Fruit fly (Drosophila melanogaster) whole organism, embryonic: ENCODE measurements around the gene CG3556.

Experiments used
- Awh ChIP-seq: fragments of 200-800 bp; sonication (Bioruptor generic); IDR thresholded peaks from 2 replicates; pipeline ENCODE4, ENCODE4 v1.3.6; 2022; ENCODE audit warnings: missing biosample characterization, missing genetic modification characterization
- B-H1 ChIP-seq: fragments of 200-800 bp; sonication (Bioruptor generic); IDR thresholded peaks from 3 replicates; pipeline ENCODE4 v1.3.6; 2022; ENCODE audit warnings: missing biosample characterization, missing genetic modification characterization
- Blimp-1 ChIP-seq: fragments of 200-800 bp; sonication (Bioruptor generic); optimal IDR thresholded peaks from 3 replicates; lab custom pipeline; 2018; ENCODE audit warnings: missing biosample characterization, missing genetic modification characterization, mild to moderate bottlenecking, moderate library complexity, missing genetic modification reagents
- Bteb2 ChIP-seq: fragments of 200-800 bp; sonication (Bioruptor generic); optimal IDR thresholded peaks from 2 replicates; lab custom pipeline; 2016; ENCODE audit warnings: missing biosample characterization, missing genetic modification characterization
- CG10274 ChIP-seq: fragments of 200-800 bp; sonication (Bioruptor generic); optimal IDR thresholded peaks from 3 replicates; lab custom pipeline; 2017; ENCODE audit warnings: missing biosample characterization, mild to moderate bottlenecking, missing genetic modification characterization
- CG10431 ChIP-seq: fragments of 200-800 bp; sonication (Bioruptor generic); optimal IDR thresholded peaks from 3 replicates; lab custom pipeline; 2018; ENCODE audit warnings: missing biosample characterization, mild to moderate bottlenecking, missing genetic modification characterization
- CG10979 ChIP-seq: fragments of 200-800 bp; sonication (Bioruptor generic); optimal IDR thresholded peaks from 2 replicates; lab custom pipeline; 2018; ENCODE audit warnings: missing biosample characterization, mild to moderate bottlenecking, missing genetic modification characterization, moderate library complexity
- CG14014 ChIP-seq: fragments of 200-800 bp; sonication (Bioruptor generic); IDR thresholded peaks from 2 replicates; pipeline ENCODE4 v1.3.6; 2022; ENCODE audit warnings: missing biosample characterization, missing genetic modification characterization
- CG14667 ChIP-seq: fragments of 200-800 bp; sonication (Bioruptor generic); IDR thresholded peaks from 2 replicates; pipeline ENCODE4 v1.3.6; 2022; ENCODE audit warnings: missing biosample characterization, missing genetic modification characterization
- CG17361 ChIP-seq: fragments of 200-800 bp; sonication (Bioruptor generic); IDR thresholded peaks from 3 replicates; pipeline ENCODE4 v1.3.6; 2022; ENCODE audit warnings: missing biosample characterization, missing genetic modification characterization
- CG18262 ChIP-seq: fragments of 200-800 bp; optimal IDR thresholded peaks from 3 replicates; lab custom pipeline; 2019; ENCODE audit warnings: missing biosample characterization, mild to moderate bottlenecking, missing genetic modification characterization, moderate library complexity
- CG1832 ChIP-seq: fragments of 200-800 bp; sonication (Bioruptor generic); optimal IDR thresholded peaks from 2 replicates; lab custom pipeline; 2017; ENCODE audit warnings: missing biosample characterization, mild to moderate bottlenecking, missing genetic modification characterization, inconsistent platforms
- CG2120 ChIP-seq: fragments of 200-800 bp; sonication (Bioruptor generic); optimal IDR thresholded peaks from 3 replicates; lab custom pipeline; 2016; ENCODE audit warnings: missing biosample characterization, missing genetic modification characterization
- CG31365 ChIP-seq: fragments of 200-800 bp; sonication (Bioruptor generic); optimal IDR thresholded peaks from 2 replicates; lab custom pipeline; 2018; ENCODE audit warnings: missing biosample characterization, mild to moderate bottlenecking, missing genetic modification characterization
- CG3281 ChIP-seq: fragments of 200-800 bp; sonication (Bioruptor generic); optimal IDR thresholded peaks from 3 replicates; lab custom pipeline; 2017; ENCODE audit warnings: missing biosample characterization, mild to moderate bottlenecking, missing genetic modification characterization
- CG3726 ChIP-seq: fragments of 200-800 bp; sonication (Bioruptor generic); IDR thresholded peaks from 3 replicates; pipeline ENCODE4, ENCODE4 v1.3.6; 2022; ENCODE audit warnings: missing biosample characterization, missing genetic modification characterization
- CG43689 ChIP-seq: fragments of 200-800 bp; sonication (Bioruptor generic); IDR thresholded peaks from 2 replicates; pipeline ENCODE4 v1.3.6; 2022; ENCODE audit warnings: missing biosample characterization, missing genetic modification characterization
- CG4424 ChIP-seq: fragments of 200-800 bp; sonication (Bioruptor generic); optimal IDR thresholded peaks from 3 replicates; lab custom pipeline; 2016; ENCODE audit warnings: missing biosample characterization, missing genetic modification characterization
- CG4730 ChIP-seq: fragments of 200-800 bp; sonication (Bioruptor generic); IDR thresholded peaks from 2 replicates; pipeline ENCODE4 v1.3.6; 2022; ENCODE audit warnings: missing biosample characterization, missing genetic modification characterization
- CG6854 ChIP-seq: fragments of 200-800 bp; sonication (Bioruptor generic); optimal IDR thresholded peaks from 3 replicates; lab custom pipeline; 2017; ENCODE audit warnings: missing biosample characterization, mild to moderate bottlenecking, missing genetic modification characterization
- CG8478 ChIP-seq: fragments of >200 bp; optimal IDR thresholded peaks from 2 replicates; lab custom pipeline; 2018
- CG9876 ChIP-seq: fragments of 200-800 bp; sonication (Bioruptor generic); optimal IDR thresholded peaks from 2 replicates; lab custom pipeline; 2016; ENCODE audit warnings: missing biosample characterization, missing genetic modification characterization
- CHES-1-like ChIP-seq: fragments of 200-800 bp; sonication (Bioruptor generic); optimal IDR thresholded peaks from 2 replicates; lab custom pipeline; 2016; ENCODE audit warnings: missing biosample characterization, missing genetic modification characterization
- Camta ChIP-seq: fragments of 200-800 bp; sonication (Bioruptor generic); optimal IDR thresholded peaks from 2 replicates; lab custom pipeline; 2016; ENCODE audit warnings: missing biosample characterization, missing genetic modification characterization
- CkIIα-i1 ChIP-seq: fragments of 200-800 bp; sonication (Bioruptor generic); IDR thresholded peaks from 2 replicates; pipeline ENCODE4 v1.3.6; 2022; ENCODE audit warnings: missing biosample characterization, missing genetic modification characterization
- D19B ChIP-seq: fragments of 200-800 bp; sonication (Bioruptor generic); optimal IDR thresholded peaks from 2 replicates; lab custom pipeline; 2017; ENCODE audit warnings: missing biosample characterization, mild to moderate bottlenecking, missing genetic modification characterization
- E2f2 ChIP-seq: fragments of 200-800 bp; sonication (Bioruptor generic); IDR thresholded peaks from 2 replicates; pipeline ENCODE4 v1.3.6; 2022; ENCODE audit warnings: missing biosample characterization, missing genetic modification characterization
- Lhr ChIP-seq: fragments of 200-800 bp; sonication (Bioruptor generic); optimal IDR thresholded peaks from 3 replicates; lab custom pipeline; 2017; ENCODE audit warnings: mild to moderate bottlenecking, missing biosample characterization, missing genetic modification reagents, missing genetic modification characterization
- Nf-YB ChIP-seq: fragments of 200-800 bp; sonication (Bioruptor generic); optimal IDR thresholded peaks from 3 replicates; lab custom pipeline; 2019; ENCODE audit warnings: missing biosample characterization, mild to moderate bottlenecking, missing genetic modification characterization, moderate library complexity
- NfI ChIP-seq: fragments of 200-800 bp; sonication (Bioruptor generic); optimal IDR thresholded peaks from 3 replicates; lab custom pipeline; 2018; ENCODE audit warnings: missing biosample characterization, mild to moderate bottlenecking, missing genetic modification characterization, moderate library complexity
- Oaz ChIP-seq: fragments of 200-800 bp; sonication (Bioruptor generic); IDR thresholded peaks from 2 replicates; pipeline ENCODE4 v1.3.6; 2022; ENCODE audit warnings: missing biosample characterization, missing genetic modification characterization
- Sox100B ChIP-seq: fragments of 200-800 bp; sonication (Bioruptor generic); optimal IDR thresholded peaks from 3 replicates; lab custom pipeline; 2018; ENCODE audit warnings: missing biosample characterization, mild to moderate bottlenecking, missing genetic modification characterization
- TFAM ChIP-seq: fragments of 200-800 bp; sonication (Bioruptor generic); optimal IDR thresholded peaks from 2 replicates; lab custom pipeline; 2017; ENCODE audit warnings: missing biosample characterization, missing genetic modification characterization, inconsistent platforms
- bsh ChIP-seq, 2 experiments: fragments of 200-800 bp; sonication (Bioruptor generic); optimal IDR thresholded peaks; 2 replicates each; lab custom pipeline; 2017 to 2018; ENCODE audit warnings: mild to moderate bottlenecking in 2 of 2, missing biosample characterization in 2 of 2, missing genetic modification characterization in 2 of 2, moderate library complexity in 1 of 2
- crc ChIP-seq: fragments of 200-800 bp; sonication (Bioruptor generic); optimal IDR thresholded peaks from 2 replicates; lab custom pipeline; 2016; ENCODE audit warnings: missing biosample characterization, missing genetic modification characterization
- danr ChIP-seq: fragments of 200-800 bp; sonication (Bioruptor generic); IDR thresholded peaks from 2 replicates; pipeline ENCODE4 v1.3.6; 2022; ENCODE audit warnings: missing biosample characterization, missing genetic modification characterization
- fd3F ChIP-seq: fragments of 200-800 bp; sonication (Bioruptor generic); optimal IDR thresholded peaks from 2 replicates; lab custom pipeline; 2018; ENCODE audit warnings: missing biosample characterization, mild to moderate bottlenecking, missing genetic modification characterization, moderate library complexity
- gt ChIP-seq: fragments of 200-800 bp; sonication (Bioruptor generic); IDR thresholded peaks from 2 replicates; pipeline ENCODE4 v1.3.6; 2022; ENCODE audit warnings: missing biosample characterization, missing genetic modification characterization
- lola ChIP-seq, 3 experiments: fragments of >200 bp in 2 of 3; fragments of 200-800 bp in 1 of 3; sonication (Bioruptor generic) in 1 of 3; optimal IDR thresholded peaks; 2 replicates each; lab custom pipeline; 2017 to 2019; ENCODE audit warnings: missing biosample characterization in 3 of 3, missing genetic modification characterization in 3 of 3, mild to moderate bottlenecking in 1 of 3, moderate library complexity in 1 of 3
- mam ChIP-seq: fragments of 200-800 bp; sonication (Bioruptor generic); optimal IDR thresholded peaks from 3 replicates; lab custom pipeline; 2016; ENCODE audit warnings: missing biosample characterization, missing genetic modification characterization
- nerfin-2 ChIP-seq: fragments of 200-800 bp; sonication (Bioruptor generic); IDR thresholded peaks from 2 replicates; pipeline ENCODE4 v1.3.6; 2022; ENCODE audit warnings: missing biosample characterization, missing genetic modification characterization; ENCODE audit not compliant: partially characterized antibody
- nom ChIP-seq: fragments of 200-800 bp; sonication (Bioruptor generic); optimal IDR thresholded peaks from 2 replicates; lab custom pipeline; 2017; ENCODE audit warnings: missing biosample characterization, missing genetic modification characterization, mild to moderate bottlenecking, moderate library complexity, missing genetic modification reagents
- pan ChIP-seq, 4 experiments: fragments of >200 bp in 3 of 4; fragments of 200-800 bp in 1 of 4; sonication (Bioruptor generic) in 1 of 4; optimal IDR thresholded peaks in 3 of 4; IDR thresholded peaks in 1 of 4; 2 replicates each; pipeline versions ENCODE4 v1.3.6 to Lab custom; 2017 to 2022; ENCODE audit warnings: missing biosample characterization in 2 of 4, missing genetic modification characterization in 2 of 4, mixed read lengths in 1 of 4
- pho ChIP-seq: fragments of 200-800 bp; sonication (Bioruptor generic); optimal IDR thresholded peaks from 2 replicates; lab custom pipeline; 2016; ENCODE audit warnings: missing biosample characterization, missing genetic modification characterization
- pum ChIP-seq: fragments of 200-800 bp; sonication (Bioruptor generic); optimal IDR thresholded peaks from 2 replicates; lab custom pipeline; 2016; ENCODE audit warnings: missing biosample characterization, missing genetic modification characterization
- scrt ChIP-seq: fragments of 200-800 bp; sonication (Bioruptor generic); optimal IDR thresholded peaks from 2 replicates; lab custom pipeline; 2018; ENCODE audit warnings: missing biosample characterization, mild to moderate bottlenecking, missing genetic modification characterization, moderate library complexity
- shn ChIP-seq: fragments of 200-800 bp; sonication (Bioruptor generic); optimal IDR thresholded peaks from 3 replicates; lab custom pipeline; 2016; ENCODE audit warnings: missing biosample characterization, missing genetic modification characterization
- sisA ChIP-seq: fragments of 200-800 bp; sonication (Bioruptor generic); IDR thresholded peaks from 2 replicates; pipeline ENCODE4 v1.3.6; 2022; ENCODE audit warnings: missing biosample characterization, missing genetic modification characterization
- tll ChIP-seq, 2 experiments: fragments of 200-800 bp in 1 of 2; fragments of >200 bp in 1 of 2; sonication (Bioruptor generic) in 1 of 2; optimal IDR thresholded peaks; 2 replicates each; lab custom pipeline; 2017 to 2019; ENCODE audit warnings: missing biosample characterization in 2 of 2, missing genetic modification characterization in 2 of 2, mild to moderate bottlenecking in 1 of 2, moderate library complexity in 1 of 2
- toy ChIP-seq: fragments of 200-800 bp; sonication (Bioruptor generic); IDR thresholded peaks from 2 replicates; pipeline ENCODE4 v1.3.6; 2022; ENCODE audit warnings: missing biosample characterization, missing genetic modification characterization
- ttk ChIP-seq: fragments of 200-800 bp; sonication (Bioruptor generic); IDR thresholded peaks from 2 replicates; pipeline ENCODE4 v2.1.2; 2022; ENCODE audit warnings: missing biosample characterization, missing genetic modification characterization

Gene CG3556

dm6 chrX:4553999-4554398, 24.0 kb downstream of the CG3556 start, which contains the start of gene CG11444 (continued):
- peak; percentile 38 for TF ChIP-seq CG18262
- peak; percentile 33 for TF ChIP-seq CG9876 (GFP tag; lab: Kevin White, UChicago)
- TF ChIP-seq TFAM (GFP tag; lab: Kevin White, UChicago): no peak
- TF ChIP-seq CG6854 (GFP tag; lab: Kevin White, UChicago): no peak
- TF ChIP-seq scrt (GFP tag; lab: Kevin White, UChicago): no peak
- no peak for TF ChIP-seq nerfin-2 (GFP tag; lab: Robert Waterston, UW)
- TF ChIP-seq Sox100B (GFP tag; lab: Kevin White, UChicago): no peak
- TF ChIP-seq CG10274 (GFP tag; lab: Kevin White, UChicago): no peak
- no peak for TF ChIP-seq Oaz (GFP tag; lab: Robert Waterston, UW)
- TF ChIP-seq Camta (GFP tag; lab: Kevin White, UChicago): peak; percentile 11
- no peak for TF ChIP-seq CG10431 (GFP tag; lab: Kevin White, UChicago)
- no peak for TF ChIP-seq CG4424 (GFP tag; lab: Kevin White, UChicago)
- peak; percentile 23 for TF ChIP-seq CG10979
- TF ChIP-seq toy (GFP tag; lab: Robert Waterston, UW): no peak
- no peak for TF ChIP-seq Blimp-1 (GFP tag; lab: Kevin White, UChicago)
- TF ChIP-seq bsh (GFP tag; optimal IDR thresholded peaks at IDR 0.05; lab: Kevin White, UChicago): peak in 1 of 2 experiments; percentile 20
- no peak for TF ChIP-seq ttk (GFP tag; lab: Robert Waterston, UW)
- TF ChIP-seq CkIIα-i1 (GFP tag; lab: Robert Waterston, UW): no peak
- no peak for TF ChIP-seq lola (GFP tag; optimal IDR thresholded peaks at IDR 0.05; lab: Kevin White, UChicago)
- TF ChIP-seq CG3726 (GFP tag; lab: Robert Waterston, UW): no peak
- TF ChIP-seq Nf-YB: no peak
- TF ChIP-seq crc (GFP tag; lab: Kevin White, UChicago): no peak
- TF ChIP-seq danr (GFP tag; lab: Robert Waterston, UW): no peak
- TF ChIP-seq CG2120: peak; percentile 69
- TF ChIP-seq pum: peak; percentile 45
- no peak for TF ChIP-seq CG4730 (GFP tag; lab: Robert Waterston, UW)
- peak; percentile 60 for TF ChIP-seq mam (GFP tag; lab: Kevin White, UChicago)
- peak; percentile 43 for TF ChIP-seq shn (GFP tag; lab: Kevin White, UChicago)
- peak; percentile 9 for TF ChIP-seq CG3281 (GFP tag; lab: Kevin White, UChicago)
- TF ChIP-seq Lhr (GFP tag; lab: Kevin White, UChicago): peak; percentile 82
- TF ChIP-seq NfI (GFP tag; lab: Kevin White, UChicago): peak; percentile 54
- no peak for TF ChIP-seq tll (GFP tag; optimal IDR thresholded peaks at IDR 0.05; lab: Kevin White, UChicago)
- no peak for TF ChIP-seq CG1832 (GFP tag; lab: Kevin White, UChicago)
- no peak for TF ChIP-seq Bteb2 (GFP tag; lab: Kevin White, UChicago)
- TF ChIP-seq CHES-1-like: peak; percentile 70
- no peak for TF ChIP-seq pan (optimal IDR thresholded peaks at IDR 0.05; lab: Kevin White, UChicago)
- TF ChIP-seq pan (GFP tag; optimal IDR thresholded peaks at IDR 0.05 in 1 of 2, IDR thresholded peaks at IDR 0.05 in 1 of 2): no peak
- TF ChIP-seq gt (GFP tag; lab: Robert Waterston, UW): no peak
- TF ChIP-seq sisA (GFP tag; lab: Robert Waterston, UW): no peak
- TF ChIP-seq CG43689 (GFP tag; lab: Robert Waterston, UW): no peak
- peak; percentile 32; the same call in 1 of the 2 replicates for TF ChIP-seq CG14014 (GFP tag; lab: Robert Waterston, UW)
- TF ChIP-seq nom (GFP tag; lab: Kevin White, UChicago): no peak
- TF ChIP-seq D19B: no peak
- TF ChIP-seq CG8478 (lab: Kevin White, UChicago): no peak
- no peak for TF ChIP-seq B-H1 (GFP tag; lab: Robert Waterston, UW)
- TF ChIP-seq CG14667: no peak
- TF ChIP-seq E2f2 (GFP tag; lab: Robert Waterston, UW): peak; percentile 93
- TF ChIP-seq CG17361: 0 out of 3 replicates have a peak, but pooled peaks have one; percentile 15
- TF ChIP-seq pho (GFP tag; lab: Kevin White, UChicago): peak; percentile 45
- no peak for TF ChIP-seq Awh (GFP tag; lab: Robert Waterston, UW)
- no peak for TF ChIP-seq fd3F
- TF ChIP-seq CG31365: no peak
